Fruit fly (Drosophila melanogaster) whole organism, wandering third instar larva: Measurements from ENCODE around the gene CG17568.
A peak's percentile ranks its signal among the peaks of the same experiment; 100 is the strongest.

ENCODE experiments used
- Abd-B ChIP-seq: fragments of >200 bp; optimal IDR thresholded peaks from 2 replicates; lab custom pipeline; 2017; ENCODE audit warnings: missing biosample characterization, missing genetic modification characterization
- CG32264 ChIP-seq: fragments of 200-800 bp; sonication (Bioruptor generic); optimal IDR thresholded peaks from 2 replicates; lab custom pipeline; 2016; ENCODE audit warnings: missing biosample characterization, missing genetic modification characterization
- CG9705 ChIP-seq: fragments of 200-800 bp; sonication (Bioruptor generic); optimal IDR thresholded peaks from 2 replicates; lab custom pipeline; 2018; ENCODE audit warnings: missing biosample characterization, mild to moderate bottlenecking, missing genetic modification characterization
- CrebA ChIP-seq: fragments of 200-800 bp; sonication (Bioruptor generic); optimal IDR thresholded peaks from 2 replicates; lab custom pipeline; 2016; ENCODE audit warnings: missing biosample characterization, mild to moderate bottlenecking, missing genetic modification characterization, borderline replicate concordance
- Dfd ChIP-seq: fragments of >200 bp; optimal IDR thresholded peaks from 2 replicates; lab custom pipeline; 2017; ENCODE audit warnings: missing biosample characterization, missing genetic modification characterization
- Dif ChIP-seq: fragments of 200-275, 200-300 bp; sonication (Bioruptor generic); optimal IDR thresholded peaks from 2 replicates; lab custom pipeline; 2018; ENCODE audit warnings: missing biosample characterization, missing genetic modification characterization; ENCODE audit not compliant: partially characterized antibody
- GATAd ChIP-seq: sonication (Bioruptor generic); optimal IDR thresholded peaks from 2 replicates; lab custom pipeline; 2016; ENCODE audit warnings: missing biosample characterization, missing genetic modification characterization
- HLH106 ChIP-seq: fragments of 200-800 bp; optimal IDR thresholded peaks from 3 replicates; lab custom pipeline; 2019; ENCODE audit warnings: missing biosample characterization, mild to moderate bottlenecking, missing genetic modification characterization, moderate library complexity
- Hnf4 ChIP-seq: fragments of 200-800 bp; sonication (Bioruptor generic); optimal IDR thresholded peaks from 2 replicates; lab custom pipeline; 2016; ENCODE audit warnings: missing biosample characterization, mild to moderate bottlenecking, missing genetic modification characterization
- Hr78 ChIP-seq: fragments of >200 bp; optimal IDR thresholded peaks from 2 replicates; lab custom pipeline; 2017; ENCODE audit warnings: missing biosample characterization, missing genetic modification characterization
- Hr83 ChIP-seq: fragments of 200-300 bp; sonication (Bioruptor generic); optimal IDR thresholded peaks from 2 replicates; lab custom pipeline; 2016; ENCODE audit warnings: missing biosample characterization, mild to moderate bottlenecking, missing genetic modification characterization, moderate library complexity; ENCODE audit not compliant: poor library complexity, severe bottlenecking
- Jra ChIP-seq: sonication (Bioruptor generic); optimal IDR thresholded peaks from 2 replicates; lab custom pipeline; 2016; ENCODE audit warnings: missing biosample characterization, missing genetic modification characterization
- Mio ChIP-seq: sonication (Bioruptor generic); optimal IDR thresholded peaks from 2 replicates; lab custom pipeline; 2016; ENCODE audit warnings: missing biosample characterization, missing genetic modification characterization
- Myc ChIP-seq: fragments of >200 bp; optimal IDR thresholded peaks from 2 replicates; lab custom pipeline; 2017
- N ChIP-seq: fragments of >200 bp; optimal IDR thresholded peaks from 2 replicates; lab custom pipeline; 2018; ENCODE audit warnings: missing biosample characterization, missing external identifiers, missing genetic modification characterization
- OdsH ChIP-seq: fragments of 200-800 bp; sonication (Bioruptor generic); optimal IDR thresholded peaks from 2 replicates; lab custom pipeline; 2016; ENCODE audit warnings: missing biosample characterization, mild to moderate bottlenecking, missing genetic modification characterization
- Rel ChIP-seq, 2 experiments: fragments of 200-800 bp; sonication (Bioruptor generic) in 1 of 2; optimal IDR thresholded peaks; 2 replicates in 1 of 2; 3 replicates in 1 of 2; lab custom pipeline; 2016 to 2019; ENCODE audit warnings: mild to moderate bottlenecking in 2 of 2, missing biosample characterization in 2 of 2, missing genetic modification characterization in 2 of 2, moderate library complexity in 1 of 2
- Sp1 ChIP-seq: fragments of 200-800 bp; sonication (Bioruptor generic); optimal IDR thresholded peaks from 3 replicates; lab custom pipeline; 2019; ENCODE audit warnings: missing biosample characterization, mild to moderate bottlenecking, missing genetic modification characterization, moderate library complexity
- Vsx2 ChIP-seq: fragments of 200-300, 225-300 bp; sonication (Bioruptor generic); optimal IDR thresholded peaks from 2 replicates; lab custom pipeline; 2018; ENCODE audit warnings: missing biosample characterization, missing genetic modification characterization; ENCODE audit not compliant: partially characterized antibody
- br ChIP-seq: fragments of 200-800 bp; sonication (Bioruptor generic); optimal IDR thresholded peaks from 2 replicates; lab custom pipeline; 2016; ENCODE audit warnings: missing biosample characterization, missing genetic modification characterization
- brk ChIP-seq: fragments of 200-800 bp; sonication (Bioruptor generic); optimal IDR thresholded peaks from 2 replicates; lab custom pipeline; 2016; ENCODE audit warnings: missing biosample characterization, mild to moderate bottlenecking, missing genetic modification characterization
- dl ChIP-seq, 2 experiments: fragments of 175-275, 200-275 bp in 1 of 2; fragments of 200-275 bp in 1 of 2; sonication (Bioruptor generic); optimal IDR thresholded peaks; lab custom pipeline; 2018; ENCODE audit warnings: mild to moderate bottlenecking in 2 of 2, missing biosample characterization in 2 of 2, missing genetic modification characterization in 2 of 2, moderate library complexity in 2 of 2; ENCODE audit not compliant: partially characterized antibody in 2 of 2, insufficient read depth in 1 of 2
- dmrt93B ChIP-seq: fragments of 200-800 bp; sonication (Bioruptor generic); optimal IDR thresholded peaks from 2 replicates; lab custom pipeline; 2018; ENCODE audit warnings: missing biosample characterization, mild to moderate bottlenecking, missing genetic modification characterization
- dsf ChIP-seq: sonication (Bioruptor generic); optimal IDR thresholded peaks from 2 replicates; lab custom pipeline; 2016; ENCODE audit warnings: missing biosample characterization, missing genetic modification characterization, borderline replicate concordance
- ey ChIP-seq: fragments of 200-800 bp; sonication (Bioruptor generic); optimal IDR thresholded peaks from 2 replicates; lab custom pipeline; 2016; ENCODE audit warnings: missing biosample characterization, missing genetic modification characterization
- foxo ChIP-seq, 2 experiments: fragments of 200-800 bp; sonication (Bioruptor generic); optimal IDR thresholded peaks; 2 replicates in 1 of 2; 3 replicates in 1 of 2; lab custom pipeline; 2016 to 2017; ENCODE audit warnings: missing biosample characterization in 2 of 2, missing genetic modification characterization in 2 of 2
- fru ChIP-seq: fragments of 200-800 bp; sonication (Bioruptor generic); optimal IDR thresholded peaks from 3 replicates; lab custom pipeline; 2016; ENCODE audit warnings: missing biosample characterization, mild to moderate bottlenecking, missing genetic modification characterization
- h ChIP-seq: fragments of 200-800 bp; sonication (Bioruptor generic); optimal IDR thresholded peaks from 3 replicates; lab custom pipeline; 2016; ENCODE audit warnings: missing biosample characterization, mild to moderate bottlenecking, missing genetic modification characterization
- jim ChIP-seq: fragments of 175-275, 200-325 bp; sonication (Bioruptor generic); optimal IDR thresholded peaks from 2 replicates; lab custom pipeline; 2016; ENCODE audit warnings: missing biosample characterization, mild to moderate bottlenecking, missing genetic modification characterization
- lola ChIP-seq: fragments of >200 bp; optimal IDR thresholded peaks from 2 replicates; lab custom pipeline; 2017; ENCODE audit warnings: missing biosample characterization, missing genetic modification characterization
- pan ChIP-seq: fragments of >200 bp; optimal IDR thresholded peaks from 2 replicates; lab custom pipeline; 2017
- psq ChIP-seq: fragments of 200-800 bp; sonication (Bioruptor generic); optimal IDR thresholded peaks from 3 replicates; lab custom pipeline; 2017; ENCODE audit warnings: missing biosample characterization, mild to moderate bottlenecking, missing genetic modification characterization, moderate library complexity
- rgr ChIP-seq: fragments of 200-800 bp; sonication (Bioruptor generic); optimal IDR thresholded peaks from 3 replicates; lab custom pipeline; 2016; ENCODE audit warnings: missing biosample characterization, mild to moderate bottlenecking, missing genetic modification characterization
- sage ChIP-seq: fragments of 200-800 bp; sonication (Bioruptor generic); optimal IDR thresholded peaks from 2 replicates; lab custom pipeline; 2016; ENCODE audit warnings: missing biosample characterization, mild to moderate bottlenecking, missing genetic modification characterization
- sv ChIP-seq: fragments of 200-800 bp; sonication (Bioruptor generic); optimal IDR thresholded peaks from 3 replicates; lab custom pipeline; 2016; ENCODE audit warnings: missing biosample characterization, missing genetic modification characterization
- tai ChIP-seq: sonication (Bioruptor generic); optimal IDR thresholded peaks from 2 replicates; lab custom pipeline; 2016; ENCODE audit warnings: missing biosample characterization, missing genetic modification characterization
- usp ChIP-seq: fragments of >200 bp; optimal IDR thresholded peaks from 2 replicates; lab custom pipeline; 2017; ENCODE audit warnings: missing biosample characterization, missing genetic modification characterization
- woc ChIP-seq: sonication (Bioruptor generic); optimal IDR thresholded peaks from 2 replicates; lab custom pipeline; 2016; ENCODE audit warnings: missing biosample characterization, mild to moderate bottlenecking, missing genetic modification characterization

Gene CG17568

DNA sequence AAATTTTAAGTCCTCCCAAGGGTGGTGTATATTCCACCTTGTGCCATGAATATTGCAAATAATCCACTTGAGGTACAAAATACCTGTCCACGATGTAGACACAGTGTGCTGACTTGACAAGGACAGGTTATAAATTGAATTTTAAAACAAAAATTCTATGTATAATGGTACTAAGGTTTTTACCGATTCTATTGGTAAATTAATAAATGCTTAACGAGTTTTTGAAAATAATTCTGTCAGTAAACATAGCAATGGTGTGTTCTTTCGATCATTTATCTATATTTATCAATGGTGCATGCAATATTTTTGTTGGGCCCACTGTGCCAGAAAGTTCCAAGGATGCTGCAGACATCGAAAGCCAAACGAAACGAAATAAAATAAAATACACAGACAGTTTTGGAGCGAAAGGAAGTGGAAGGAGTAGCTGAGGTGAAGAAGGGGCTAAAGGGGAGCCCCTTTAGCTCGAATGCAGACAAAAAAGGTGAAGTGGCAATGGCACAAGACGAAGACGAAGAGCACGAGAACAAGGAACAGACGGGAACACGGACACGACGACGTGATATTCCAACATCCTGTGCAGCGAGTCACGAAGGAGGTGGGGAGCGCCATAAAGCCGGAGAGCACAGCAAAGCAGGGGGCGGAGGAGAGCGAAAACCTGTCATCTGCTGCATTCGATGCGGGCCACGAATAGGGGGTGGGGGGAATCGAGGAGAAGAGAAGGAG is 45.4 kb downstream of the CG17568 start:
- TF ChIP-seq h = peak; percentile 88
- TF ChIP-seq woc (GFP tag; lab: Kevin White, UChicago) = peak; percentile 81
- TF ChIP-seq Myc (lab: Kevin White, UChicago) = no peak
- TF ChIP-seq dl (GFP tag; optimal IDR thresholded peaks at IDR 0.05; lab: Kevin White, UChicago; ENCODE audit: insufficient read depth in 1 of 2, partially characterized antibody in 2 of 2) = peak in 1 of 2 experiments; percentile 1
- TF ChIP-seq N (GFP tag; lab: Kevin White, UChicago) = no peak
- TF ChIP-seq Dfd (GFP tag; lab: Kevin White, UChicago) = no peak
- TF ChIP-seq Mio (GFP tag; lab: Kevin White, UChicago) = no peak
- TF ChIP-seq OdsH (GFP tag; lab: Kevin White, UChicago) = peak; percentile 83
- peak; percentile 64 for TF ChIP-seq brk
- TF ChIP-seq ey (GFP tag; lab: Kevin White, UChicago) = peak; percentile 86
- TF ChIP-seq Abd-B = no peak
- TF ChIP-seq Rel (GFP tag; optimal IDR thresholded peaks at IDR 0.05; lab: Kevin White, UChicago) = no peak
- TF ChIP-seq Rel (tag; optimal IDR thresholded peaks at IDR 0.05; lab: Kevin White, UChicago) = no peak
- TF ChIP-seq tai (GFP tag; lab: Kevin White, UChicago) = no peak
- TF ChIP-seq usp (GFP tag; lab: Kevin White, UChicago) = no peak
- peak; percentile 93 for TF ChIP-seq br
- peak; percentile 89 for TF ChIP-seq fru
- TF ChIP-seq HLH106 (tag; lab: Kevin White, UChicago) = peak; percentile 81
- TF ChIP-seq jim (GFP tag; lab: Kevin White, UChicago) = no peak
- TF ChIP-seq dsf = no peak
- TF ChIP-seq Hnf4 = peak; percentile 53
- TF ChIP-seq GATAd (GFP tag; lab: Kevin White, UChicago) = no peak
- TF ChIP-seq Dif (GFP tag; lab: Kevin White, UChicago) = peak; percentile 55
- TF ChIP-seq rgr (GFP tag; lab: Kevin White, UChicago) = peak; percentile 88
- TF ChIP-seq CrebA (GFP tag; lab: Kevin White, UChicago) = no peak
- no peak for TF ChIP-seq lola (GFP tag; lab: Kevin White, UChicago)
- peak; percentile 26 for TF ChIP-seq Jra (GFP tag; lab: Kevin White, UChicago)
- TF ChIP-seq CG9705 (GFP tag; lab: Kevin White, UChicago) = peak; percentile 39
- no peak for TF ChIP-seq pan (lab: Kevin White, UChicago)
- no peak for TF ChIP-seq sv
- TF ChIP-seq psq (GFP tag; lab: Kevin White, UChicago) = no peak
- peak in 1 of 2 experiments; percentile 84 for TF ChIP-seq foxo (GFP tag; optimal IDR thresholded peaks at IDR 0.05; lab: Kevin White, UChicago)
- peak; percentile 71 for TF ChIP-seq Sp1 (GFP tag; lab: Kevin White, UChicago)
- TF ChIP-seq CG32264 = peak; percentile 60
- no peak for TF ChIP-seq Hr78
- TF ChIP-seq dmrt93B (GFP tag; lab: Kevin White, UChicago) = peak; percentile 66
- peak; percentile 52 for TF ChIP-seq sage
- no peak for TF ChIP-seq Hr83 (GFP tag; lab: Kevin White, UChicago)
- TF ChIP-seq Vsx2 (GFP tag; lab: Kevin White, UChicago) = no peak
- TF ChIP-seq, all 38 proteins: peak for 19

DNA sequence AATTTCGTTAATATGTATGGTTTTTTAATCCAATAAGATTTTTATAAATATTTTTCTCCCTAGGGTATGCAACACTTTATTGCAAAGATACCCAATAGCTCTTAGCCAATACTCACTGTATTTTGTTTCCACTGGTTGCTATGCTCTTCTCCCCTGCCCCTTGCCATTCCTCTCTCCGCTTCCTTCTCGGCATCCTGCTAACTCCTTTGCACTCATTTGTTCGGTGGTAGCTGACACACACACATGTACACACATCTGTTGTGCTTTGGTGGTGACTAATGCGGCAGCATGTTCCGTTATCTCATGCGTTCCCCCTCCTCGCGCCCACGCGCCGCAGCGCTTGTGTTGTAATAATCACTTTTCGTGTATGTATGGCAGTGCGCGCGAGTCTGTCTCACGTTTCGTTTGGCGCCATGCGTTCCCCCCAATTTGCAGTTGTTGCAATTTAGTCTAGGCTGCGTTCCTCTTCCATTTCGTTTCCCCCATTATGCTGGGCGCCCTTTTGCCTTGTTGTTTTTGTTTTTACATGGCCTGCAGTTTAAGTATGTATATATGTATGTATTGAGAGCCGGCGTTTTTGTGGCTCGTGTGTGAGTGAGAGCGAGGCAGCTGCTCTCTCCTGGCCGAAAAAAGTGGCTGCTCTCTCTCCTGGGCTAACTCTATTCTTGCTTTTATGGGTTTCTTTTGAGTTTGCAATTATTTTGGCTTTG is 46.5 kb downstream of the CG17568 start, which contains the start of gene Polr1D:
Gene Polr1D, minus strand, starts transcription at position 420 of the 710 bp plus-strand sequence.
- TF ChIP-seq Rel (GFP tag; optimal IDR thresholded peaks at IDR 0.05; lab: Kevin White, UChicago) (no peak), Rel (tag; optimal IDR thresholded peaks at IDR 0.05; lab: Kevin White, UChicago) (peak; percentile 49), woc (GFP tag; lab: Kevin White, UChicago) (peak; percentile 70), ey (GFP tag; lab: Kevin White, UChicago) (no peak), Vsx2 (GFP tag; lab: Kevin White, UChicago) (no peak), pan (lab: Kevin White, UChicago) (no peak), tai (GFP tag; lab: Kevin White, UChicago) (no peak), jim (GFP tag; lab: Kevin White, UChicago) (no peak), fru (peak; percentile 17), CG9705 (GFP tag; lab: Kevin White, UChicago) (no peak), CrebA (GFP tag; lab: Kevin White, UChicago) (no peak), psq (GFP tag; lab: Kevin White, UChicago) (peak; percentile 72), Sp1 (GFP tag; lab: Kevin White, UChicago) (peak; percentile 27), foxo (GFP tag; optimal IDR thresholded peaks at IDR 0.05; lab: Kevin White, UChicago) (peak in 1 of 2 experiments; percentile 52), Dif (GFP tag; lab: Kevin White, UChicago) (peak; percentile 45), dmrt93B (GFP tag; lab: Kevin White, UChicago) (no peak), sv (no peak), N (GFP tag; lab: Kevin White, UChicago) (no peak), br (peak; percentile 63), dl (GFP tag; optimal IDR thresholded peaks at IDR 0.05; lab: Kevin White, UChicago; ENCODE audit: insufficient read depth in 1 of 2, partially characterized antibody in 2 of 2) (no peak), Hr83 (GFP tag; lab: Kevin White, UChicago) (no peak), dsf (no peak), h (peak; percentile 12), Jra (GFP tag; lab: Kevin White, UChicago) (peak; percentile 88), Dfd (GFP tag; lab: Kevin White, UChicago) (no peak), Hnf4 (peak; percentile 29), HLH106 (tag; lab: Kevin White, UChicago) (no peak)
